Fruit fly (Drosophila melanogaster) S2 (cell line): ENCODE results near the gene RpL32.

Experiments
- CG8478 ChIP-seq: fragments of >200 bp; optimal IDR thresholded peaks from 2 replicates; lab custom pipeline; 2018
- CTCF ChIP-seq, 2 experiments: fragments of >200 bp; optimal IDR thresholded peaks; 2 replicates each; lab custom pipeline; 2018

dm6 chr3R:30036609-30037008 lies 9.4 kb downstream of the RpL32 start, which contains the start of gene ZIPIC:
- TF ChIP-seq CG8478 (lab: Kevin White, UChicago), result no peak
- no peak for TF ChIP-seq CTCF (optimal IDR thresholded peaks at IDR 0.05; lab: Kevin White, UChicago)
